Worm (Caenorhabditis elegans): ENCODE measurements around the gene mlk-1.

ce11 chrV:5012193-5012853 is 52.3 kb downstream of the mlk-1 start, which contains the start of gene srr-6:
- TF ChIP-seq zag-1 (tag; optimal IDR thresholded peaks at IDR 0.05) (no peak), efl-1 (optimal IDR thresholded peaks at IDR 0.05) (no peak), efl-1 (GFP tag; optimal IDR thresholded peaks at IDR 0.05 in 1 of 2) (no peak), grh-1 (GFP tag; IDR thresholded peaks at IDR 0.05) (no peak), pqm-1 (tag; optimal IDR thresholded peaks at IDR 0.05) (no peak), efl-3 (GFP tag; optimal IDR thresholded peaks at IDR 0.05) (no peak), lsy-2 (tag; optimal IDR thresholded peaks at IDR 0.05) (no peak), lin-39 (tag; optimal IDR thresholded peaks at IDR 0.05) (no peak), skn-1 (tag; optimal IDR thresholded peaks at IDR 0.05) (no peak), nhr-71 (tag; optimal IDR thresholded peaks at IDR 0.05) (no peak), ztf-11 (tag; optimal IDR thresholded peaks at IDR 0.05) (no peak), elt-3 (tag; optimal IDR thresholded peaks at IDR 0.05) (no peak), fkh-8 (tag; optimal IDR thresholded peaks at IDR 0.05) (no peak), ceh-63 (GFP tag; optimal IDR thresholded peaks at IDR 0.05) (no peak)
